Fruit fly (Drosophila melanogaster): ENCODE data around the gene p38c.
A peak's percentile ranks its signal among the peaks of the same experiment; 100 is the strongest.

Gene p38c

DNA sequence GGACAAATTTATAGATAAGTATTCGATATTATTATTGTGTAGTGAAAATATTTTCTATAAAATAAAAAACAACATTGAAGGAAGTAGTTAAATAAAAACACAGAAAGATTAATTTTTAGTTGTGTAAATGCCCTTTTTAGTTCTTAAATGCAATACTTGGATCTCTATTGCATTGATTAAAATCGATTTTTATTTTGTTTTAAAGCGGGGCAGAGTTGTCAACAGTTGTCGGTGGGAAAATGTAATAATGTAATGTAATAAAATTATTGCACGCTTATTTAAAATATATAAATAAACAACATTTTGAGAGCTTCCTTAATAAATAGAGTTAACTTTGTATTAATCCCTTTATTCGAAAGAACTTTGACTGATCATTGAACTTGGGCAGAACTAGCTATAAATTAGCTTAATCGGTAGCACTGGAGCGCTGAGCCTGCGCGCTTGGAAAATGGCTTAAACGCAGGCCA lies 13.6 kb upstream of the p38c start, which contains the start of gene Apc2 (continued):
- TF ChIP-seq Sox14 (GFP tag; optimal IDR thresholded peaks at IDR 0.05), result peak; percentile 70
- TF ChIP-seq dsx (GFP tag; optimal IDR thresholded peaks at IDR 0.05; ENCODE audit: poor library complexity, severe bottlenecking), result peak; percentile 56
- no peak for TF ChIP-seq fkh (GFP tag; optimal IDR thresholded peaks at IDR 0.05)
- TF ChIP-seq CG8632 (GFP tag; optimal IDR thresholded peaks at IDR 0.05), result peak; percentile 37
- TF ChIP-seq OdsH (GFP tag; optimal IDR thresholded peaks at IDR 0.05), result peak; percentile 70
- peak; percentile 42 for TF ChIP-seq CG31627 (GFP tag; optimal IDR thresholded peaks at IDR 0.05)
- TF ChIP-seq eg (GFP tag; IDR thresholded peaks at IDR 0.05), result peak; percentile 70
- TF ChIP-seq lz (GFP tag; optimal IDR thresholded peaks at IDR 0.05), result peak; percentile 76
- peak; percentile 56 for TF ChIP-seq cyc (GFP tag; optimal IDR thresholded peaks at IDR 0.05)
- peak; percentile 74 for TF ChIP-seq Hr4 (GFP tag; optimal IDR thresholded peaks at IDR 0.05)
- TF ChIP-seq Hr39 (GFP tag; optimal IDR thresholded peaks at IDR 0.05), result peak; percentile 61
- TF ChIP-seq CG4318 (GFP tag; optimal IDR thresholded peaks at IDR 0.05), result no peak
- peak; percentile 32 for TF ChIP-seq CG11902 (GFP tag; optimal IDR thresholded peaks at IDR 0.05)
- peak; percentile 57 for TF ChIP-seq CG34406 (GFP tag; optimal IDR thresholded peaks at IDR 0.05)
- peak; percentile 58 for TF ChIP-seq CG3919 (GFP tag; optimal IDR thresholded peaks at IDR 0.05)
- peak; percentile 69 for TF ChIP-seq CG32006 (GFP tag; optimal IDR thresholded peaks at IDR 0.05)

DNA sequence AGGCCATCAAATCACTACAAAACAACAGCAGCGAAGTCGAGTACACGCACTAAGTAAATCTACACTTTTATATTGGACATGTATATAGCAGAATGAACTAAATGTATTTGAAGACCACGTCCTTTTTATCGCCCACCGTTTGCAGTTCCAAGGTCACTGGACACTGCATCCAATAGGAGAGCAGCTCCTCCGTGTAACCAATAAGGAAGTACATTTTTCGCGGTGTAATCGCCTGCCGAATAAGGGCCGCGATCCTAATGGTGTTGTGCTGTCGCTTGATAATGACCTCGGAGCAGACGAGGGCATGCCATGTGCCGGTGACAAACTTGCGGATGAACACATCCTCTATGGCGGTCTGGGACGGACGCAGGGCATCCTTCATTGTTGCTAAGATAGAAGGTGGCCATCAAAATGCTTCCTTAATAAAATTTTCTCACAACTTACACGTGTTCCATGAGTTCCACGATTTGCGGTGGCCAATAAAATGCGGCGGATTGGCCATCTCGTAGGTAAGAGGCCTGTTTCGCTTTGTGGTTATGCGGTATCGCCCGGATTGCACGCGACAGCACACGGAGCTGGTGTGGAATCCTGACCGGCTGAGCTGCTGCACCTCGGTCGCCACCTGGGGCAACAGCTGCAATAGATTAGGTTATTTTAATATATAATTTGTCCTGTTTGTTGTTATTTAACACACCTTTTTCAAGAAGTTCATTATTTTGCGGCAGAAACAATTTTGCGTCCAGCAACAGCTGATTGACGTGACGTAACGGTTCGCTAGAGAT lies 13.0 kb upstream of the p38c start, which contains the start of gene mRpS24:
Gene mRpS24 (minus strand): TSS at position 772 of the 782 bp plus-strand sequence.
- TF ChIP-seq fd85E (GFP tag; optimal IDR thresholded peaks at IDR 0.05) (no peak), dsx (GFP tag; optimal IDR thresholded peaks at IDR 0.05; ENCODE audit: poor library complexity, severe bottlenecking) (no peak), CG11294 (GFP tag; IDR thresholded peaks at IDR 0.05) (no peak), salr (GFP tag; optimal IDR thresholded peaks at IDR 0.05) (no peak), Sox102F (GFP tag; optimal IDR thresholded peaks at IDR 0.05) (no peak), Hr4 (GFP tag; optimal IDR thresholded peaks at IDR 0.05) (no peak), Sox14 (GFP tag; optimal IDR thresholded peaks at IDR 0.05) (no peak), dac (GFP tag; optimal IDR thresholded peaks at IDR 0.05) (no peak)

DNA sequence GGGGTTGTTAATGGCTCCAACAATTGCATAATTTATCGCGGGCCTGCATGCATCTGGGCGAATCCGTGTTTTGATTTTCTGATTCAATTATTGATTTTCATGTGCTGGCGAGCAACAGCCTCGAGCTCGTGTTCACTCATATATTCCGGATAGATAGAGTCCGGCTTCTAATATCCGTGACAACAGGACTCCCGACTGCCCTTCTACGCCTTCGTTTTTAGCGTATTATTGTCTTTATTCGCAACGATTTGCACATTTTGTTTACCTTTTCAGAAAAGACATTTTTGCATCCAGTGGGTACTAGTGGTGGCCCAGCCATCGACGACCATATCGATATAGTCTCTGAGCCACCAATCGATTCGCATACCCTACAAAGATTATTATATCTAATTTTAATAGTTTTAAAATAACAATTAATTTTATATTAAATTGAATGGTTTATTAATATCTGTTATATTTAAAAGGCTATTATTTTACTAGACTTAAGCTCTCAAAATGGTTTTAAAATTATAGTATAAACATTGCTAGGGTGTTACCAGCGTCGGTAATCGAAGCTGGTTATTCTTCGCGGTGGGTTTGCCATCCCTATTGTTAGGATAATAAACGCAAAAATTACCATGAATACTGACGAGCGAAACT lies 11.3 kb upstream of the p38c start, which contains the start of the genes Myo95E and TBC1d7:
Gene Myo95E (minus strand): TSS at position 326 of the 639 bp plus-strand sequence.
Gene TBC1d7 (plus strand): TSS at position 555 of the 639 bp plus-strand sequence.
- TF ChIP-seq dsx (GFP tag; optimal IDR thresholded peaks at IDR 0.05; ENCODE audit: poor library complexity, severe bottlenecking) (peak; percentile 92), eg (GFP tag; IDR thresholded peaks at IDR 0.05) (peak; percentile 97), Smox (GFP tag; optimal IDR thresholded peaks at IDR 0.05) (no peak), Eip93F (GFP tag; optimal IDR thresholded peaks at IDR 0.05) (peak; percentile 73), ss (GFP tag; optimal IDR thresholded peaks at IDR 0.05) (peak in 1 of 2 experiments; percentile 86), CG6163 (GFP tag; IDR thresholded peaks at IDR 0.05) (peak; percentile 93), CG31627 (GFP tag; optimal IDR thresholded peaks at IDR 0.05) (peak; percentile 76), CG6792 (GFP tag; optimal IDR thresholded peaks at IDR 0.05) (peak; percentile 86), dac (GFP tag; optimal IDR thresholded peaks at IDR 0.05) (peak; percentile 79), CG34406 (GFP tag; optimal IDR thresholded peaks at IDR 0.05) (peak; percentile 92), CG10669 (GFP tag; optimal IDR thresholded peaks at IDR 0.05) (peak; percentile 89), fkh (GFP tag; optimal IDR thresholded peaks at IDR 0.05) (no peak), fd85E (GFP tag; optimal IDR thresholded peaks at IDR 0.05) (no peak), CG32006 (GFP tag; optimal IDR thresholded peaks at IDR 0.05) (peak; percentile 91), CG6854 (GFP tag; optimal IDR thresholded peaks at IDR 0.05) (peak; percentile 39), CG10631 (GFP tag; optimal IDR thresholded peaks at IDR 0.05) (peak; percentile 92), fd59A (GFP tag; optimal IDR thresholded peaks at IDR 0.05) (peak; percentile 72), CG15336 (GFP tag; IDR thresholded peaks at IDR 0.05) (peak; percentile 92), net (GFP tag; optimal IDR thresholded peaks at IDR 0.05) (peak; percentile 84), Sox15 (GFP tag; optimal IDR thresholded peaks at IDR 0.05) (peak; percentile 80), Ets21C (GFP tag; optimal IDR thresholded peaks at IDR 0.05) (peak; percentile 70), Blimp-1 (GFP tag; optimal IDR thresholded peaks at IDR 0.05) (no peak), spab (GFP tag; optimal IDR thresholded peaks at IDR 0.05) (no peak), lz (GFP tag; optimal IDR thresholded peaks at IDR 0.05) (peak; percentile 87), CG11762 (GFP tag; optimal IDR thresholded peaks at IDR 0.05; ENCODE audit: insufficient read depth) (peak; percentile 75), svp (GFP tag) (no peak), CG7368 (GFP tag; optimal IDR thresholded peaks at IDR 0.05) (peak; percentile 81), CG11294 (GFP tag; IDR thresholded peaks at IDR 0.05) (peak; percentile 94), acj6 (GFP tag; optimal IDR thresholded peaks at IDR 0.05) (peak; percentile 89), salr (GFP tag; optimal IDR thresholded peaks at IDR 0.05) (peak in 1 of 2 experiments; percentile 80), pdm3 (GFP tag; optimal IDR thresholded peaks at IDR 0.05) (no peak), Ets96B (tag; optimal IDR thresholded peaks at IDR 0.05) (peak; percentile 93), Lpt (GFP tag; optimal IDR thresholded peaks at IDR 0.05) (peak; percentile 82)
